Worm (Caenorhabditis elegans) whole organism, young adult: ENCODE data around the gene F49F1.9.

Experiments
- B0336.3 ChIP-seq: fragments of 200-800 bp; sonication (Bioruptor generic); IDR thresholded peaks from 2 replicates; pipeline ENCODE4 v1.3.6; 2022; ENCODE audit warnings: missing genetic modification characterization, missing compliant biosample characterization
- C06A6.2 ChIP-seq: fragments of 200-800 bp; sonication (Bioruptor generic); conservative IDR thresholded peaks from 2 replicates; pipeline ENCODE4 v1.3.6; 2022; ENCODE audit warnings: missing genetic modification characterization, missing compliant biosample characterization
- C17E4.6 ChIP-seq: fragments of 200-800 bp; sonication (Bioruptor generic); IDR thresholded peaks from 2 replicates; pipeline ENCODE4 v1.3.6; 2022; ENCODE audit warnings: missing genetic modification reagents, missing genetic modification characterization, missing compliant biosample characterization
- F33H1.4 ChIP-seq: fragments of 200-800 bp; sonication (Bioruptor generic); IDR thresholded peaks from 2 replicates; pipeline ENCODE4 v1.3.6; 2022; ENCODE audit warnings: missing genetic modification reagents, missing genetic modification characterization, missing compliant biosample characterization
- F37B4.10 ChIP-seq: fragments of 200-800 bp; sonication (Bioruptor generic); IDR thresholded peaks from 2 replicates; pipeline ENCODE4 v1.3.6; 2022; ENCODE audit warnings: missing genetic modification characterization, missing compliant biosample characterization
- F39B2.1 ChIP-seq: fragments of 200-800 bp; sonication (Bioruptor generic); IDR thresholded peaks from 2 replicates; pipeline ENCODE4 v1.3.6; 2022; ENCODE audit warnings: missing genetic modification reagents, missing genetic modification characterization, missing compliant biosample characterization
- T07F8.4 ChIP-seq: sonication (generic microtip); optimal IDR thresholded peaks from 2 replicates; lab custom pipeline; 2016; ENCODE audit warnings: mild to moderate bottlenecking, missing genetic modification characterization, moderate library complexity, missing compliant biosample characterization
- T26A5.8 ChIP-seq: sonication (generic microtip); optimal IDR thresholded peaks from 2 replicates; lab custom pipeline; 2016; ENCODE audit warnings: missing genetic modification characterization, missing compliant biosample characterization
- Y53F4B.3 ChIP-seq: fragments of 200-800 bp; sonication (Bioruptor generic); IDR thresholded peaks from 2 replicates; pipeline ENCODE4 v1.3.6; 2022; ENCODE audit warnings: missing genetic modification reagents, missing genetic modification characterization, missing compliant biosample characterization
- attf-3 ChIP-seq: fragments of 200-800 bp; sonication (Bioruptor generic); conservative IDR thresholded peaks from 2 replicates; pipeline ENCODE4 v1.3.6; 2022; ENCODE audit warnings: missing genetic modification reagents, missing genetic modification characterization, missing compliant biosample characterization
- bed-2 ChIP-seq: fragments of 200-800 bp; sonication (Bioruptor generic); IDR thresholded peaks from 2 replicates; pipeline ENCODE4 v1.3.6; 2022; ENCODE audit warnings: missing genetic modification reagents, missing genetic modification characterization, missing compliant biosample characterization
- ccch-3 ChIP-seq: fragments of 200-800 bp; sonication (Bioruptor generic); optimal IDR thresholded peaks from 2 replicates; lab custom pipeline; 2018; ENCODE audit warnings: mild to moderate bottlenecking, missing genetic modification characterization, missing compliant biosample characterization
- cebp-1 ChIP-seq, 2 experiments: fragments of 200-800 bp in 1 of 2; sonication (Bioruptor generic) in 1 of 2; sonication (generic microtip) in 1 of 2; IDR thresholded peaks in 1 of 2; optimal IDR thresholded peaks in 1 of 2; 2 replicates each; pipeline versions ENCODE4 v1.3.6 to Lab custom; 2017 to 2022; ENCODE audit warnings: missing compliant biosample characterization in 2 of 2, missing genetic modification characterization in 2 of 2, mild to moderate bottlenecking in 1 of 2, missing genetic modification reagents in 1 of 2, moderate library complexity in 1 of 2
- efl-1 ChIP-seq: fragments of 150-350 bp; optimal IDR thresholded peaks from 2 replicates; lab custom pipeline; 2014; ENCODE audit warnings: missing biosample characterization, missing genetic modification reagents, missing genetic modification characterization
- egrh-3 ChIP-seq: fragments of 200-800 bp; sonication (Bioruptor generic); IDR thresholded peaks from 2 replicates; pipeline ENCODE4 v1.3.6; 2022; ENCODE audit warnings: missing genetic modification reagents, missing genetic modification characterization, missing compliant biosample characterization
- ekl-4 ChIP-seq: fragments of 200-800 bp; sonication (Bioruptor generic); IDR thresholded peaks from 2 replicates; pipeline ENCODE4 v1.3.6; 2022; ENCODE audit warnings: missing genetic modification reagents, missing genetic modification characterization, missing compliant biosample characterization
- ets-4 ChIP-seq: fragments of 200-800 bp; sonication (Bioruptor generic); optimal IDR thresholded peaks from 2 replicates; lab custom pipeline; 2018; ENCODE audit warnings: mild to moderate bottlenecking, missing genetic modification characterization, missing compliant biosample characterization
- gei-17 ChIP-seq: fragments of 200-800 bp; sonication (Bioruptor generic); optimal IDR thresholded peaks from 2 replicates; lab custom pipeline; 2018; ENCODE audit warnings: mild to moderate bottlenecking, missing genetic modification characterization, missing compliant biosample characterization
- lin-35 ChIP-seq, 3 experiments: fragments of 150-350 bp in 2 of 3; sonication (generic microtip) in 1 of 3; optimal IDR thresholded peaks; 2 replicates each; lab custom pipeline; 2014 to 2018; ENCODE audit warnings: missing biosample characterization in 3 of 3, missing genetic modification characterization in 3 of 3, missing genetic modification reagents in 3 of 3
- lin-54 ChIP-seq: fragments of 200-800 bp; sonication (Bioruptor generic); optimal IDR thresholded peaks from 2 replicates; lab custom pipeline; 2018; ENCODE audit warnings: mild to moderate bottlenecking, missing genetic modification characterization, missing compliant biosample characterization
- lsl-1 ChIP-seq: fragments of 200-800 bp; sonication (Bioruptor generic); optimal IDR thresholded peaks from 2 replicates; lab custom pipeline; 2018; ENCODE audit warnings: mild to moderate bottlenecking, missing genetic modification characterization, moderate library complexity, missing compliant biosample characterization
- madf-10 ChIP-seq: sonication (generic microtip); optimal IDR thresholded peaks from 2 replicates; lab custom pipeline; 2016; ENCODE audit warnings: mild to moderate bottlenecking, missing genetic modification characterization, missing compliant biosample characterization
- madf-6 ChIP-seq: fragments of 200-800 bp; sonication (Bioruptor generic); IDR thresholded peaks from 2 replicates; pipeline ENCODE4 v1.3.6; 2022; ENCODE audit warnings: missing genetic modification reagents, missing genetic modification characterization, missing compliant biosample characterization
- mcd-1 ChIP-seq: fragments of 200-800 bp; sonication (Bioruptor generic); IDR thresholded peaks from 2 replicates; pipeline ENCODE4 v1.3.6; 2022; ENCODE audit warnings: missing genetic modification reagents, missing genetic modification characterization, missing compliant biosample characterization
- mel-28 ChIP-seq: sonication (generic microtip); optimal IDR thresholded peaks from 2 replicates; lab custom pipeline; 2016; ENCODE audit warnings: borderline replicate concordance, mild to moderate bottlenecking, missing genetic modification characterization, missing compliant biosample characterization
- nfya-1 ChIP-seq: sonication (generic microtip); optimal IDR thresholded peaks from 2 replicates; lab custom pipeline; 2017; ENCODE audit warnings: antibody characterized with exemption, missing compliant biosample characterization, missing genetic modification characterization, borderline replicate concordance; ENCODE audit not compliant: insufficient read depth
- nfyb-1 ChIP-seq: fragments of 200-800 bp; sonication (Bioruptor generic); IDR thresholded peaks from 2 replicates; pipeline ENCODE4 v1.3.6; 2022; ENCODE audit warnings: missing genetic modification reagents, missing genetic modification characterization, missing compliant biosample characterization
- nhr-80 ChIP-seq: sonication (generic microtip); optimal IDR thresholded peaks from 2 replicates; lab custom pipeline; 2016; ENCODE audit warnings: missing genetic modification characterization, missing compliant biosample characterization
- repo-1 ChIP-seq: sonication (generic microtip); optimal IDR thresholded peaks from 2 replicates; lab custom pipeline; 2017; ENCODE audit warnings: mild to moderate bottlenecking, missing genetic modification characterization, missing compliant biosample characterization
- snpc-1.1 ChIP-seq: sonication (generic microtip); optimal IDR thresholded peaks from 2 replicates; lab custom pipeline; 2017; ENCODE audit warnings: missing genetic modification characterization, mild to moderate bottlenecking, missing compliant biosample characterization, antibody characterized with exemption, moderate library complexity, missing genotype, missing genetic modification reagents; ENCODE audit not compliant: insufficient read depth
- snpc-1.3 ChIP-seq: sonication (generic microtip); optimal IDR thresholded peaks from 2 replicates; lab custom pipeline; 2017; ENCODE audit warnings: missing genetic modification characterization, mild to moderate bottlenecking, missing compliant biosample characterization, antibody characterized with exemption, moderate library complexity, missing genotype, missing genetic modification reagents; ENCODE audit not compliant: insufficient read depth
- snpc-4 ChIP-seq, 5 experiments: fragments of 150-350 bp in 1 of 5; sonication (generic microtip) in 4 of 5; optimal IDR thresholded peaks; 2 replicates each; lab custom pipeline; 2014 to 2018; ENCODE audit warnings: missing genetic modification characterization in 5 of 5, missing biosample characterization in 3 of 5, antibody characterized with exemption in 2 of 5, mild to moderate bottlenecking in 2 of 5, missing compliant biosample characterization in 2 of 5, missing genotype in 2 of 5, moderate library complexity in 2 of 5, missing genetic modification reagents in 1 of 5
- tbx-9 ChIP-seq: sonication (generic microtip); optimal IDR thresholded peaks from 2 replicates; lab custom pipeline; 2016; ENCODE audit warnings: borderline replicate concordance, missing genetic modification characterization, inconsistent platforms, missing compliant biosample characterization
- tlf-1 ChIP-seq: fragments of 200-800 bp; sonication (Bioruptor generic); optimal IDR thresholded peaks from 2 replicates; lab custom pipeline; 2018; ENCODE audit warnings: mild to moderate bottlenecking, missing genetic modification characterization, missing compliant biosample characterization
- unc-130 ChIP-seq: sonication (generic microtip); optimal IDR thresholded peaks from 2 replicates; lab custom pipeline; 2016; ENCODE audit warnings: missing genetic modification reagents, missing genetic modification characterization, missing compliant biosample characterization
- zfh-2 ChIP-seq: fragments of 200-800 bp; sonication (Bioruptor generic); conservative IDR thresholded peaks from 2 replicates; pipeline ENCODE4 v1.3.6; 2022; ENCODE audit warnings: missing genetic modification reagents, missing genetic modification characterization, missing compliant biosample characterization
- ztf-22 ChIP-seq: fragments of 200-800 bp; sonication (Bioruptor generic); optimal IDR thresholded peaks from 2 replicates; lab custom pipeline; 2018; ENCODE audit warnings: mild to moderate bottlenecking, missing genetic modification characterization, moderate library complexity, missing compliant biosample characterization
- ztf-28 ChIP-seq: fragments of 200-800 bp; sonication (Bioruptor generic); IDR thresholded peaks from 2 replicates; pipeline ENCODE4 v1.3.6; 2022; ENCODE audit warnings: missing genetic modification reagents, missing genetic modification characterization, missing compliant biosample characterization
- ztf-3 ChIP-seq: fragments of 200-800 bp; sonication (Bioruptor generic); optimal IDR thresholded peaks from 2 replicates; lab custom pipeline; 2018; ENCODE audit warnings: mild to moderate bottlenecking, missing genetic modification characterization, missing compliant biosample characterization

F49F1.9 gene

DNA sequence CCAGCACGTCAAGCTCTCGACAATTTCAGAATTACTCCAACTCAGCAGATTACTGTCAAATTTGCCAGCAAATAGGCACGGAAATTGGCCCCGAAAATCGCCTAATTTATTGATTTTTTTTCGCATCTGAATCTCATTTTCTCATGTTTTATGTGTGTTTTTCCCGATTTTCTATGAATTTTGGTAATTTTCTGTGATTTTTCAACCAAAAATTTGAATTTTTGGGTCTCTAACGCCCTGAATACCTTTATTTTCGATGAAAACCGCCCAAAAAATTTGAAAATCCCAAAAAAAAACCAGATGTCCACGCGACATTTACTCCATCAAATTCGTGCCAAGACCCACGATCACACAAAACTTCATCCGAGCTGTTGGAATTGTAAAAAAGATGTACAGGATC lies 38.7 kb upstream of the F49F1.9 start, which contains the start of gene dnj-15:
Gene dnj-15, plus strand, starts transcription at position 301 of the 400 bp plus-strand sequence.
- TF ChIP-seq T07F8.4 (tag; lab: Kevin White, UChicago) = no peak
- TF ChIP-seq unc-130 (GFP tag; lab: Kevin White, UChicago) = no peak
- no peak for TF ChIP-seq C17E4.6 (GFP tag; lab: Robert Waterston, UW)
- no peak for TF ChIP-seq repo-1 (tag; lab: Kevin White, UChicago)
- TF ChIP-seq Y53F4B.3 (GFP tag; lab: Robert Waterston, UW) = no peak
- TF ChIP-seq C06A6.2 (GFP tag; lab: Robert Waterston, UW) = no peak
- no peak for TF ChIP-seq mel-28 (tag; lab: Kevin White, UChicago)
- no peak for TF ChIP-seq snpc-1.1 (tag; lab: Kevin White, UChicago)
- TF ChIP-seq, all 124 proteins: peak for 0

DNA sequence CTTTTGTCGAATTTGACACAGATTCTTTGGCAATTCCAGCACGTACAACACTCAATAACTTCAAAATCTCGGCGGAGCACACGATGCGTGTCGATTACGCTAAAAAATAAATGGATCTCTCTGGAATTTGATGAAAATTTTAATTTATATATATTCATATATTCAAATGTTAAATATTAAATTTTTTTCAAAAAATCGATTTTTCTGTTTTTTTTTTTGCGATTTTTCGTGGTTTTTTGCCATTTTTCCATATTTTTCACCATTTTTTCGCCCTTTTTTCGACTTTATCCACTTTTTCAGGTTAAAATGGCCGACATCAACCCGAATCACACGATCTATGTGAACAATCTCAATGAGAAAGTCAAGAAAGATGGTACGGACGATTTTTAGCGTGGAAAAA lies 36.4 kb upstream of the F49F1.9 start, which contains the start of gene rnp-3:
Gene rnp-3, plus strand, starts transcription at position 301 of the 400 bp plus-strand sequence.
- TF ChIP-seq nfya-1 (no peak), ets-4 (GFP tag; lab: Kevin White, UChicago) (no peak), ccch-3 (GFP tag; lab: Kevin White, UChicago) (no peak), F37B4.10 (GFP tag; lab: Robert Waterston, UW) (no peak), nhr-80 (tag; lab: Kevin White, UChicago) (no peak), gei-17 (no peak), nfyb-1 (GFP tag; lab: Robert Waterston, UW) (no peak), ztf-22 (no peak), F39B2.1 (GFP tag; lab: Robert Waterston, UW) (no peak), cebp-1 (GFP tag; IDR thresholded peaks at IDR 0.05; lab: Robert Waterston, UW) (no peak), cebp-1 (tag; optimal IDR thresholded peaks at IDR 0.05; lab: Kevin White, UChicago) (no peak), madf-10 (tag; lab: Kevin White, UChicago) (no peak), T26A5.8 (no peak), zfh-2 (no peak), egrh-3 (GFP tag; lab: Robert Waterston, UW) (no peak), repo-1 (tag; lab: Kevin White, UChicago) (no peak), B0336.3 (GFP tag; lab: Robert Waterston, UW) (no peak), lsl-1 (no peak), ekl-4 (GFP tag; lab: Robert Waterston, UW) (no peak), ztf-28 (no peak), tbx-9 (tag; lab: Kevin White, UChicago) (no peak)
- TF ChIP-seq, all 124 proteins: peak for 0

DNA sequence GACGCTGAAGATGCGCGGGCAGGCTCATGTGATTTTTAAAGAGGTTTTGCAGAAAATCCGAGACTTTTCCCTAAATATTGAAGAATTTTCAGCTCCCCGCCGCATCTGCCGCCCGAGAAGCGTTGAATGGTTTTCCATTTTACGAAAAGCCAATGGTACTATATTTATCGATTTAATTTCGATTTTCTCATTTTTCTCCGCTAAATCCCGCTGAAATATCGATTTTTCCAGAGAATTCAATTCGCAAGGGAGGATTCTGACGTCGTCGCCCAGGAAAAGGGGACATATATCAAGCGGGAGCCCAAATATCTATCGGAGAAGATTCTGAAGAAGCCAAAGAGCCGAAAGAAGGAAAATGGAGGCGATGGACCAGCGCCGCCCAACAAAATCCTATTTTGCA lies 34.9 kb upstream of the F49F1.9 start:
- TF ChIP-seq efl-1 (GFP tag; lab: Kevin White, UChicago) (no peak), snpc-1.3 (no peak), tbx-9 (tag; lab: Kevin White, UChicago) (no peak), madf-6 (no peak), tlf-1 (GFP tag; lab: Kevin White, UChicago) (no peak)
- TF ChIP-seq, all 124 proteins: peak for 0

DNA sequence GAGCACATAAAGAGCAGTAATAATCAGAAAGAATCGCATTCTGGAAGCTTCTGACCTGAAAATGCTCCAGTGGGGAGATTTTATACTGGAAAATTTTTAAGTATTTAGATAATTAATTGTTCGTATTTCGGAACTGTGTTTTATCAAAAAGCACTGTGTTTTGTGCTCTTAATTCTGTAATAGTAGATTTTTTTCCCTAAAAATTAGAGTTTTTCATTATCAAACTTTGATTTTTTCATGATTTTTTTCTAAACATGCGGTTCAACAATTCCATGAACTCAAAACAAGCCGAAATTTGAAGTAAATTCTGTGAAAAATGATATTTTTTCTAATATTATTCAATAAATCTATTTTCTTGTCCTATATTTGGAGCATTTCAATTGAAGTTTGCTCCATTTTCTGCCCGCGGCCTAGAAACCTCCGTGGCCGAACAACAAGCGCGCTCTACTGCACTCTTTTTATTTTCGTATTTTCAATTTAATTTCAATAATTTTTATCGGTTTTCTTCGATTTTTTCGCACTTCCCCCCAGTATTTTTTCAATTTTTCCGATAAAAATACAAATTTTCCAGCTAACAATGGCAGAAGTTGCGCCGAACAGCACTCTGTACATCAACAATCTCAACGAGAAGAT lies 34.3 kb upstream of the F49F1.9 start, which contains the start of the genes K08D10.13 and rnp-2:
Gene K08D10.13, minus strand, starts transcription at position 51 of the 633 bp plus-strand sequence.
Gene rnp-2, plus strand, starts transcription at position 546 of the 633 bp plus-strand sequence.
- TF ChIP-seq mcd-1 (GFP tag; lab: Robert Waterston, UW) = peak; percentile 89
- TF ChIP-seq ekl-4 (GFP tag; lab: Robert Waterston, UW) = no peak
- no peak for TF ChIP-seq snpc-4 (GFP tag; optimal IDR thresholded peaks at IDR 0.05; lab: Kevin White, UChicago)
- TF ChIP-seq snpc-4 (tag; optimal IDR thresholded peaks at IDR 0.05; lab: Kevin White, UChicago) = peak in 1 of 4 experiments; percentile 3
- peak in 1 of 3 experiments; percentile 28 for TF ChIP-seq lin-35 (GFP tag; optimal IDR thresholded peaks at IDR 0.05; lab: Kevin White, UChicago)
- 0 out of 2 replicates have a peak, but pooled peaks have one; percentile 32 for TF ChIP-seq bed-2
- peak; percentile 47 for TF ChIP-seq lin-54
- TF ChIP-seq attf-3 (GFP tag; lab: Robert Waterston, UW) = 0 out of 2 replicates have a peak, but pooled peaks have one; percentile 42
- TF ChIP-seq ztf-3 = no peak
- no peak for TF ChIP-seq B0336.3 (GFP tag; lab: Robert Waterston, UW)
- 0 out of 2 replicates have a peak, but pooled peaks have one; percentile 18 for TF ChIP-seq F33H1.4 (GFP tag; lab: Robert Waterston, UW)
